Fruit fly (Drosophila melanogaster): ENCODE measurements around the gene Gat.

Gene Gat

DNA sequence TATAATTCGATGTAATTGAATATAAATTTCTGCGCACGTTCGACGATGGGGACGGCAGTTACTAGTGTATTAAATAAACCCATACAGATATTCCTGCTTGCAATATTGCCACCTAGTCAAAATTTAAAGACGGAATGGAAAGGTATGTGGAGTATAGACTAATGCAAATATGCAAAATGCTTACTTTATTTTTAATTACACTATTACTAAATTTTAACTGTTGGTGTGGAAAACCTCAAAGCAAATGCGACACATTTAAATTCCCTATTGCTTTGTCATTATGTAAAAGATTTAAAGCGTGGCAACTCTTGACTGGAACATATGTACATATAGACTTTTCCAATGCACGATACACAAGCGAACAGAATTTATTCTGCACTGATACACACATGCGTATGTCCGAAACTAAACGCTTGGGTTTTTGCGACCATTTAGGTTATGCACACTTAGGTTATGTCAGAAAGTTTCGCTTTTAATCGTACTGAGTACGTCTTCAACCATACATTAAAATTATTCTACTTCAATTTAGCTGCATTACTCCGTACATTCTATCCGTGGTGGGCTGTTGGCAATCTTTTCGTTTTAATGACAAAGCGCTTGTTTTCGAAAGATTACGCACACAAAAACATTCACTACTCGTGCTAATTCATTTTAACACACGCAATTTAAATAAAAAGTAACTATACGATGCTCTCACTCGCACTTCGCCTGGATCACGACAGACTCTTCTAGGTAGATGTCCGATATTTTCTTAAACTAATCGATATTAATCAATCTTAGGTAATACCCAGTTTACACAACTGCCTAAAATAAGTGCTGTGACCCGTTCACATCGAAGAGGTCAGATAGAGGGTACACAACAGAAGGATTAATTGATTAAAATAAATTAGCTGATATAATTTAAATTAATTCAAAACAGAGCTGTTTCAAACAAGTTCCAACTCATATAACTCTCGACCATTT, 30.7 kb downstream of the Gat start, which contains the start of gene gw (continued):
- TF ChIP-seq CG10366 (GFP tag; IDR thresholded peaks at IDR 0.05) (no peak; the same call in 1 of the 2 replicates), Lhr (GFP tag; optimal IDR thresholded peaks at IDR 0.05) (peak; percentile 38), Ets65A (GFP tag) (peak; percentile 92), Tbp (GFP tag; optimal IDR thresholded peaks at IDR 0.05) (no peak), CG9797 (GFP tag; optimal IDR thresholded peaks at IDR 0.05) (no peak), her (GFP tag; optimal IDR thresholded peaks at IDR 0.05) (peak; percentile 52), Blimp-1 (GFP tag; optimal IDR thresholded peaks at IDR 0.05) (no peak), CG4328 (GFP tag; optimal IDR thresholded peaks at IDR 0.05) (peak; percentile 87), Jarid2 (GFP tag; optimal IDR thresholded peaks at IDR 0.05) (no peak), pita (GFP tag; optimal IDR thresholded peaks at IDR 0.05) (no peak), z (GFP tag; IDR thresholded peaks at IDR 0.05) (no peak), CG11696 (GFP tag; IDR thresholded peaks at IDR 0.05) (no peak), Six4 (GFP tag; optimal IDR thresholded peaks at IDR 0.05) (peak; percentile 66), CG17829 (tag; optimal IDR thresholded peaks at IDR 0.05) (peak; percentile 82), tll (GFP tag; optimal IDR thresholded peaks at IDR 0.05) (no peak), CG1233 (GFP tag; optimal IDR thresholded peaks at IDR 0.05) (peak; percentile 85), fu2 (GFP tag; optimal IDR thresholded peaks at IDR 0.05) (peak; percentile 52), CG4404 (GFP tag; IDR thresholded peaks at IDR 0.05) (no peak), bowl (GFP tag; IDR thresholded peaks at IDR 0.05) (no peak), Bgb (GFP tag; IDR thresholded peaks at IDR 0.05; ENCODE audit: partially characterized antibody) (peak; percentile 75), CG11456 (GFP tag; IDR thresholded peaks at IDR 0.05) (no peak), CG32532 (GFP tag; IDR thresholded peaks at IDR 0.05) (peak; percentile 76; the same call in 1 of the 2 replicates), Stat92E (GFP tag; optimal IDR thresholded peaks at IDR 0.05) (peak in 2 of 3 experiments; percentile 30 to 69), Hsf (GFP tag; optimal IDR thresholded peaks at IDR 0.05) (peak; percentile 86), CG7839 (tag; optimal IDR thresholded peaks at IDR 0.05) (no peak), Gsc (GFP tag; IDR thresholded peaks at IDR 0.05) (no peak), CG14050 (GFP tag; IDR thresholded peaks at IDR 0.05) (peak; percentile 44), CG17612 (GFP tag; IDR thresholded peaks at IDR 0.05) (no peak), sisA (GFP tag; IDR thresholded peaks at IDR 0.05) (no peak; the same call in 1 of the 2 replicates), Dll (GFP tag; IDR thresholded peaks at IDR 0.05; ENCODE audit: partially characterized antibody) (peak; percentile 35; the same call in 1 of the 4 replicates), lola (GFP tag; optimal IDR thresholded peaks at IDR 0.05) (peak in 2 of 3 experiments; percentile 77 to 84), lab (GFP tag; optimal IDR thresholded peaks at IDR 0.05) (no peak), dm (GFP tag; optimal IDR thresholded peaks at IDR 0.05) (peak; percentile 82), E2f2 (GFP tag; IDR thresholded peaks at IDR 0.05) (peak; percentile 60), BtbVII (GFP tag; optimal IDR thresholded peaks at IDR 0.05) (peak; percentile 58), CG15696 (tag; optimal IDR thresholded peaks at IDR 0.05) (peak; percentile 80), CG4730 (GFP tag; IDR thresholded peaks at IDR 0.05) (no peak), gcm2 (GFP tag; optimal IDR thresholded peaks at IDR 0.05) (peak; percentile 51), Max (GFP tag; optimal IDR thresholded peaks at IDR 0.05) (peak; percentile 83), pzg (GFP tag; optimal IDR thresholded peaks at IDR 0.05) (peak; percentile 86), CG2199 (GFP tag; IDR thresholded peaks at IDR 0.05) (peak; percentile 84), sens-2 (GFP tag; IDR thresholded peaks at IDR 0.05) (no peak), twi (tag; optimal IDR thresholded peaks at IDR 0.05) (peak; percentile 56), cwo (GFP tag; optimal IDR thresholded peaks at IDR 0.05) (no peak), CG14441 (GFP tag; IDR thresholded peaks at IDR 0.05) (peak; percentile 67), CG6272 (GFP tag; IDR thresholded peaks at IDR 0.05) (no peak), CG2875 (GFP tag; optimal IDR thresholded peaks at IDR 0.05) (peak; percentile 65), psq (GFP tag; optimal IDR thresholded peaks at IDR 0.05) (peak; percentile 66)

Data from whole organism, embryonic.